Worm (Caenorhabditis elegans) whole organism, late embryonic: ENCODE data around the gene lgc-53.

Source experiments
- K02D7.2 ChIP-seq: sonication (generic microtip); optimal IDR thresholded peaks from 2 replicates; lab custom pipeline; 2017; ENCODE audit warnings: mild to moderate bottlenecking, missing genetic modification characterization, missing compliant biosample characterization
- ceh-2 ChIP-seq: sonication (generic microtip); optimal IDR thresholded peaks from 2 replicates; lab custom pipeline; 2016; ENCODE audit warnings: missing genotype, missing genetic modification characterization, missing compliant biosample characterization
- ceh-24 ChIP-seq: sonication (generic microtip); optimal IDR thresholded peaks from 2 replicates; lab custom pipeline; 2016; ENCODE audit warnings: mild to moderate bottlenecking, missing genetic modification characterization, missing compliant biosample characterization
- ceh-34 ChIP-seq: sonication (generic microtip); optimal IDR thresholded peaks from 2 replicates; lab custom pipeline; 2016; ENCODE audit warnings: mild to moderate bottlenecking, missing genetic modification characterization, missing compliant biosample characterization
- ceh-9 ChIP-seq: sonication (generic microtip); optimal IDR thresholded peaks from 2 replicates; lab custom pipeline; 2016; ENCODE audit warnings: mild to moderate bottlenecking, missing genetic modification characterization, inconsistent platforms, missing compliant biosample characterization
- dmd-4 ChIP-seq: sonication (generic microtip); optimal IDR thresholded peaks from 2 replicates; lab custom pipeline; 2016; ENCODE audit warnings: borderline replicate concordance, missing genetic modification characterization, missing compliant biosample characterization
- dve-1 ChIP-seq: sonication (generic microtip); optimal IDR thresholded peaks from 2 replicates; lab custom pipeline; 2017; ENCODE audit warnings: antibody characterized with exemption, mild to moderate bottlenecking, missing genetic modification characterization, missing compliant biosample characterization
- elt-2 ChIP-seq: sonication (generic microtip); optimal IDR thresholded peaks from 2 replicates; lab custom pipeline; 2016; ENCODE audit warnings: missing genetic modification reagents, missing genetic modification characterization, missing compliant biosample characterization
- elt-4 ChIP-seq: sonication (generic microtip); optimal IDR thresholded peaks from 2 replicates; lab custom pipeline; 2016; ENCODE audit warnings: missing genetic modification characterization, missing compliant biosample characterization
- hlh-13 ChIP-seq: fragments of 200-800 bp; sonication (Bioruptor generic); optimal IDR thresholded peaks from 2 replicates; lab custom pipeline; 2018; ENCODE audit warnings: mild to moderate bottlenecking, missing genetic modification characterization, missing compliant biosample characterization
- hlh-6 ChIP-seq: sonication (generic microtip); optimal IDR thresholded peaks from 2 replicates; lab custom pipeline; 2016; ENCODE audit warnings: missing genotype, missing genetic modification characterization, missing compliant biosample characterization
- nfya-1 ChIP-seq: sonication (generic microtip); optimal IDR thresholded peaks from 2 replicates; lab custom pipeline; 2017; ENCODE audit warnings: missing genetic modification characterization, mild to moderate bottlenecking, missing compliant biosample characterization, antibody characterized with exemption, moderate library complexity
- pqm-1 ChIP-seq: sonication (generic microtip); optimal IDR thresholded peaks from 2 replicates; lab custom pipeline; 2016; ENCODE audit warnings: missing genetic modification characterization, missing compliant biosample characterization
- ref-2 ChIP-seq: sonication (generic microtip); optimal IDR thresholded peaks from 2 replicates; lab custom pipeline; 2016; ENCODE audit warnings: missing genetic modification characterization, missing compliant biosample characterization
- sox-2 ChIP-seq: fragments of 200-800 bp; sonication (Bioruptor generic); IDR thresholded peaks from 2 replicates; pipeline ENCODE4 v1.3.6; 2022; ENCODE audit warnings: missing genetic modification reagents, missing genetic modification characterization, missing compliant biosample characterization
- tbx-2 ChIP-seq: sonication (generic microtip); optimal IDR thresholded peaks from 2 replicates; lab custom pipeline; 2016; ENCODE audit warnings: missing genetic modification characterization, missing compliant biosample characterization
- ttx-3 ChIP-seq: sonication (generic microtip); optimal IDR thresholded peaks from 2 replicates; lab custom pipeline; 2016; ENCODE audit warnings: missing genetic modification reagents, missing genetic modification characterization, missing compliant biosample characterization
- unc-42 ChIP-seq: sonication (generic microtip); optimal IDR thresholded peaks from 2 replicates; lab custom pipeline; 2016; ENCODE audit warnings: missing genotype, missing genetic modification characterization, missing compliant biosample characterization

Gene lgc-53

ce11 chrX:16754474-16754873 is 43.0 kb downstream of the lgc-53 start, which contains the start of gene C10E2.5:
Gene C10E2.5 (minus strand): TSS chrX:16754574.
- TF ChIP-seq dve-1 (tag; lab: Kevin White, UChicago) (no peak), elt-4 (tag; lab: Kevin White, UChicago) (no peak), elt-2 (tag; lab: Kevin White, UChicago) (no peak)

- TF ChIP-seq sox-2 (GFP tag; lab: Robert Waterston, UW), result no peak
- no peak for TF ChIP-seq pqm-1 (tag; lab: Kevin White, UChicago)
- no peak for TF ChIP-seq K02D7.2
- TF ChIP-seq dmd-4 (tag; lab: Kevin White, UChicago), result no peak
- TF ChIP-seq ttx-3 (tag; lab: Kevin White, UChicago), result no peak
- no peak for TF ChIP-seq ceh-34 (tag; lab: Kevin White, UChicago)
- TF ChIP-seq elt-2 (tag; lab: Kevin White, UChicago), result no peak
- TF ChIP-seq ref-2 (tag; lab: Kevin White, UChicago), result no peak
- TF ChIP-seq tbx-2 (tag; lab: Kevin White, UChicago), result no peak
- no peak for TF ChIP-seq ceh-2
- TF ChIP-seq hlh-6 (tag; lab: Kevin White, UChicago), result no peak
- no peak for TF ChIP-seq unc-42
- TF ChIP-seq ceh-9 (tag; lab: Kevin White, UChicago), result no peak
- no peak for TF ChIP-seq hlh-13 (GFP tag; lab: Kevin White, UChicago)
- TF ChIP-seq ceh-24 (tag; lab: Kevin White, UChicago), result no peak
- TF ChIP-seq nfya-1, result no peak
Observed at ce11 chrX:16762529-16762928, 51.0 kb downstream of the lgc-53 start, which contains the start of gene C10E2.1. Gene C10E2.1 (plus strand): TSS chrX:16762829.
